Worm (Caenorhabditis elegans): ENCODE data around the gene srbc-36.

srbc-36 gene

ce11 chrV:3445090-3445832, 45.1 kb downstream of the srbc-36 start:
- TF ChIP-seq pha-4 (tag; optimal IDR thresholded peaks at IDR 0.05): peak; percentile 10
- TF ChIP-seq nhr-77 (tag; optimal IDR thresholded peaks at IDR 0.05): no peak

- TF ChIP-seq ama-1 (optimal IDR thresholded peaks at IDR 0.05): no peak
- no peak for TF ChIP-seq nhr-11 (tag; optimal IDR thresholded peaks at IDR 0.05)
- no peak for TF ChIP-seq R02D3.7 (tag; optimal IDR thresholded peaks at IDR 0.05)
- no peak for TF ChIP-seq fos-1 (tag; optimal IDR thresholded peaks at IDR 0.05)
- TF ChIP-seq fkh-2 (tag; optimal IDR thresholded peaks at IDR 0.05): no peak
- no peak for TF ChIP-seq pqm-1 (tag; optimal IDR thresholded peaks at IDR 0.05)
- no peak for TF ChIP-seq nhr-43 (tag; optimal IDR thresholded peaks at IDR 0.05; ENCODE audit: poor library complexity, severe bottlenecking)
- no peak for TF ChIP-seq mml-1 (tag; optimal IDR thresholded peaks at IDR 0.05)
- TF ChIP-seq skn-1 (tag; optimal IDR thresholded peaks at IDR 0.05): no peak
- TF ChIP-seq egl-5 (tag; optimal IDR thresholded peaks at IDR 0.05): no peak
- no peak for TF ChIP-seq zag-1 (tag; optimal IDR thresholded peaks at IDR 0.05)
- TF ChIP-seq ztf-4 (tag; optimal IDR thresholded peaks at IDR 0.05): no peak
- TF ChIP-seq egl-27 (tag; optimal IDR thresholded peaks at IDR 0.05): no peak
Measured at ce11 chrV:3444777-3445089, 45.6 kb downstream of the srbc-36 start, which contains the start of gene cfz-2. TSS of gene cfz-2 (minus strand) at chrV:3444877.

ce11 chrV:3442609-3443008, 47.7 kb downstream of the srbc-36 start:
- no peak for TF ChIP-seq nhr-25 (tag; optimal IDR thresholded peaks at IDR 0.05)
- TF ChIP-seq fkh-10 (GFP tag; optimal IDR thresholded peaks at IDR 0.05): no peak

All from whole organism, L3 larva.